Worm (Caenorhabditis elegans) whole organism, L3 larva: Measurements from ENCODE around the gene B0563.5.

Source experiments
- aly-2 ChIP-seq: fragments of 150-350 bp; optimal IDR thresholded peaks from 2 replicates; lab custom pipeline; 2014; ENCODE audit warnings: missing biosample characterization, missing genetic modification characterization
- ama-1 ChIP-seq: fragments of 150-350 bp; optimal IDR thresholded peaks from 2 replicates; lab custom pipeline; 2018
- ceh-16 ChIP-seq: sonication (generic microtip); optimal IDR thresholded peaks from 2 replicates; lab custom pipeline; 2017; ENCODE audit warnings: missing biosample characterization, missing genetic modification characterization
- ceh-82 ChIP-seq: fragments of 150-350 bp; optimal IDR thresholded peaks from 2 replicates; lab custom pipeline; 2014; ENCODE audit warnings: missing biosample characterization, missing genetic modification characterization
- daf-12 ChIP-seq: fragments of 150-350 bp; optimal IDR thresholded peaks from 2 replicates; lab custom pipeline; 2014; ENCODE audit warnings: missing biosample characterization, missing genetic modification reagents, missing genetic modification characterization
- egl-27 ChIP-seq: sonication (generic microtip); optimal IDR thresholded peaks from 4 replicates; lab custom pipeline; 2017; ENCODE audit warnings: missing biosample characterization, missing genetic modification reagents, missing genetic modification characterization
- fkh-2 ChIP-seq: fragments of 150-350 bp; optimal IDR thresholded peaks from 2 replicates; lab custom pipeline; 2014; ENCODE audit warnings: missing biosample characterization, missing genetic modification reagents, missing genetic modification characterization
- hmg-11 ChIP-seq: sonication (generic microtip); optimal IDR thresholded peaks from 2 replicates; lab custom pipeline; 2016; ENCODE audit warnings: missing genetic modification characterization, missing compliant biosample characterization
- lin-15B ChIP-seq: fragments of 150-350 bp; optimal IDR thresholded peaks from 2 replicates; lab custom pipeline; 2014; ENCODE audit warnings: missing biosample characterization, missing genetic modification characterization
- mml-1 ChIP-seq: fragments of 150-350 bp; sonication (generic microtip); optimal IDR thresholded peaks from 3 replicates; lab custom pipeline; 2014; ENCODE audit warnings: missing biosample characterization, missing genetic modification characterization
- nfya-1 ChIP-seq: sonication (generic microtip); optimal IDR thresholded peaks from 2 replicates; lab custom pipeline; 2017; ENCODE audit warnings: missing genetic modification characterization, mild to moderate bottlenecking, missing compliant biosample characterization, antibody characterized with exemption, moderate library complexity; ENCODE audit not compliant: insufficient read depth
- sea-2 ChIP-seq: fragments of 150-350 bp; sonication (generic microtip); optimal IDR thresholded peaks from 4 replicates; lab custom pipeline; 2014; ENCODE audit warnings: missing biosample characterization, missing genetic modification reagents, missing genetic modification characterization
- skn-1 ChIP-seq: fragments of 150-350 bp; optimal IDR thresholded peaks from 2 replicates; lab custom pipeline; 2014; ENCODE audit warnings: missing biosample characterization, missing genetic modification characterization
- tbx-2 ChIP-seq: sonication (generic microtip); optimal IDR thresholded peaks from 2 replicates; lab custom pipeline; 2016; ENCODE audit warnings: mild to moderate bottlenecking, missing genetic modification characterization, missing compliant biosample characterization
- unc-39 ChIP-seq: sonication (generic microtip); optimal IDR thresholded peaks from 4 replicates; lab custom pipeline; 2017; ENCODE audit warnings: missing biosample characterization, missing genetic modification characterization

Gene B0563.5

DNA sequence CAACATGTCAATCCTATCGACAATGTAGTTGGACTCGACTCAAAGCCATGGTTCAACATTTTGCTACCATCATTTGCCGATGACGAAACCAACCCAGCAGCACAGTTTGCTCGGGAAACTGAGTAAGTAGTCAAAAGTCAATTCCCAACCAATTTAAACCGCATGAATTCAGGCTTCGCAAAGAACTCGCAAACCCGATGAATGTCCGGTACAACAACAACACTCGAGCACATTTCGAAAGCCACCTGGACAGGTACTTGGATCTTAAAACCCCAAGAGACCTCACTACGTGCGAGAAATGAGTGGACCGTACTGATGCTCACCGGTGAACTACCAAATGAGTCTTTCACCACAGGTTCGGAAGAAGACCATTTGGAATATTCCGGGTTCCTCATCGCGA, 48.1 kb downstream of the B0563.5 start:
- TF ChIP-seq unc-39 (no peak), mml-1 (tag; lab: Kevin White, UChicago) (no peak), aly-2 (tag; lab: Kevin White, UChicago) (no peak), hmg-11 (tag; lab: Kevin White, UChicago) (no peak), lin-15B (no peak), egl-27 (no peak)

- no peak for TF ChIP-seq skn-1 (tag; lab: Kevin White, UChicago)
- no peak for TF ChIP-seq sea-2
- TF ChIP-seq nfya-1 = no peak
- no peak for TF ChIP-seq unc-39
- TF ChIP-seq ama-1 = no peak
- TF ChIP-seq daf-12 (tag; lab: Kevin White, UChicago) = no peak
- no peak for TF ChIP-seq ceh-82
- no peak for TF ChIP-seq ceh-16
- TF ChIP-seq tbx-2 (tag; lab: Kevin White, UChicago) = no peak
- no peak for TF ChIP-seq hmg-11 (tag; lab: Kevin White, UChicago)
- no peak for TF ChIP-seq fkh-2 (tag; lab: Kevin White, UChicago)
These were observed 49.6 kb downstream of the B0563.5 start for ce11 chrX:9195375-9196098.
